Fruit fly (Drosophila melanogaster) whole organism, adult: ENCODE data around the gene RpL3.

Experiments used
- CG11617 ChIP-seq: fragments of 200-800 bp; sonication (Bioruptor generic); optimal IDR thresholded peaks from 2 replicates; lab custom pipeline; 2017; ENCODE audit warnings: mild to moderate bottlenecking, missing biosample characterization, missing genetic modification reagents, missing genetic modification characterization
- CG12768 ChIP-seq: fragments of 200-800 bp; sonication (Bioruptor generic); optimal IDR thresholded peaks from 2 replicates; lab custom pipeline; 2017; ENCODE audit warnings: missing biosample characterization, missing genetic modification characterization, mild to moderate bottlenecking, moderate library complexity, missing genetic modification reagents
- CG14711 ChIP-seq: fragments of 200-800 bp; sonication (Bioruptor generic); optimal IDR thresholded peaks from 2 replicates; lab custom pipeline; 2018; ENCODE audit warnings: missing biosample characterization, mild to moderate bottlenecking, missing genetic modification characterization, moderate library complexity
- CG1620 ChIP-seq: fragments of 200-800 bp; sonication (Bioruptor generic); optimal IDR thresholded peaks from 2 replicates; lab custom pipeline; 2016; ENCODE audit warnings: missing biosample characterization, missing genetic modification characterization
- CG33017 ChIP-seq: fragments of 200-800 bp; sonication (Bioruptor generic); optimal IDR thresholded peaks from 2 replicates; lab custom pipeline; 2018; ENCODE audit warnings: missing biosample characterization, mild to moderate bottlenecking, missing genetic modification characterization, moderate library complexity
- CG5204 ChIP-seq: fragments of 200-800 bp; sonication (Bioruptor generic); optimal IDR thresholded peaks from 2 replicates; lab custom pipeline; 2016; ENCODE audit warnings: missing biosample characterization, missing genetic modification characterization
- CG7045 ChIP-seq: fragments of 200-800 bp; sonication (Bioruptor generic); optimal IDR thresholded peaks from 2 replicates; lab custom pipeline; 2017; ENCODE audit warnings: missing biosample characterization, mild to moderate bottlenecking, missing genetic modification characterization
- CG7101 ChIP-seq: fragments of 200-800 bp; sonication (Bioruptor generic); optimal IDR thresholded peaks from 2 replicates; lab custom pipeline; 2018; ENCODE audit warnings: missing biosample characterization, mild to moderate bottlenecking, missing genetic modification characterization, moderate library complexity
- Clk ChIP-seq: fragments of 200-800 bp; sonication (Bioruptor generic); optimal IDR thresholded peaks from 2 replicates; lab custom pipeline; 2017; ENCODE audit warnings: missing biosample characterization, missing genetic modification characterization
- Crg-1 ChIP-seq: fragments of 200-800 bp; sonication (Bioruptor generic); optimal IDR thresholded peaks from 2 replicates; lab custom pipeline; 2016; ENCODE audit warnings: missing biosample characterization, missing genetic modification characterization
- Hr96 ChIP-seq: fragments of 200-800 bp; sonication (Bioruptor generic); optimal IDR thresholded peaks from 2 replicates; lab custom pipeline; 2016; ENCODE audit warnings: missing biosample characterization, missing genetic modification characterization
- Mnt ChIP-seq: fragments of 200-800 bp; sonication (Bioruptor generic); optimal IDR thresholded peaks from 2 replicates; lab custom pipeline; 2016; ENCODE audit warnings: missing biosample characterization, mild to moderate bottlenecking, missing genetic modification characterization
- bab1 ChIP-seq: fragments of 200-800 bp; sonication (Bioruptor generic); optimal IDR thresholded peaks from 3 replicates; lab custom pipeline; 2019; ENCODE audit warnings: missing biosample characterization, mild to moderate bottlenecking, missing genetic modification characterization, moderate library complexity
- cic ChIP-seq: fragments of 200-800 bp; sonication (Bioruptor generic); optimal IDR thresholded peaks from 2 replicates; lab custom pipeline; 2017; ENCODE audit warnings: missing biosample characterization, mild to moderate bottlenecking, missing genetic modification characterization, moderate library complexity
- cnc ChIP-seq, 2 experiments: fragments of >200 bp; optimal IDR thresholded peaks; 2 replicates each; lab custom pipeline; 2017
- kay ChIP-seq: fragments of 200-800 bp; sonication (Bioruptor generic); peaks from one replicate; lab custom pipeline; 2016; ENCODE audit warnings: missing biosample characterization, missing genetic modification characterization, borderline replicate concordance
- ovo ChIP-seq: fragments of 200-800 bp; sonication (Bioruptor generic); optimal IDR thresholded peaks from 2 replicates; lab custom pipeline; 2016; ENCODE audit warnings: missing biosample characterization, missing genetic modification characterization
- pad ChIP-seq: fragments of 200-800 bp; sonication (Bioruptor generic); optimal IDR thresholded peaks from 3 replicates; lab custom pipeline; 2017; ENCODE audit warnings: missing biosample characterization, missing genetic modification characterization, mild to moderate bottlenecking, moderate library complexity, missing genetic modification reagents
- tj ChIP-seq: fragments of 200-800 bp; sonication (Bioruptor generic); optimal IDR thresholded peaks from 3 replicates; lab custom pipeline; 2017; ENCODE audit warnings: missing biosample characterization, mild to moderate bottlenecking, missing genetic modification characterization, moderate library complexity
- toe ChIP-seq: fragments of 200-800 bp; sonication (Bioruptor generic); optimal IDR thresholded peaks from 2 replicates; lab custom pipeline; 2016; ENCODE audit warnings: missing biosample characterization, missing genetic modification characterization

The RpL3 gene

DNA sequence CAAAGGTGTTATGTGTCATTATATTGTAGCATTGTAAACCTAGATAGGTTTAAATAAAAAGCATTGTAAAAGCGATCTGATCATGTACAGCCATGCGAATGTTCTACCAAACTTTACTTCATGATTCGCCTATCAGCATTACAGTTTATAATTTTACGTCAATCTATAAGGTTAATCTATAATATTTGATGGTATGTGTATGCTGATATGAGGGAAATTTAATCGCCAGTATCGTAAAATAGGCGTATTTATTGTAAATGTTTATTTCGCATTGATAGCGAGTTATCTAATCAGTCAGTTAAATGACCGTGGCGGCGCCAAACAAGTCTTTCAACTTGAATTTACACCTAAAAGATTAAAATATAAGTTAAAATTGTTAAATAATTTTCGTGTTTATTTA lies 44.1 kb upstream of the RpL3 start:
- no peak for TF ChIP-seq ovo
- no peak for TF ChIP-seq CG1620
- no peak for TF ChIP-seq CG33017 (tag; lab: Kevin White, UChicago)
- no peak for TF ChIP-seq kay (GFP tag; lab: Kevin White, UChicago)
- no peak for TF ChIP-seq CG14711 (tag; lab: Kevin White, UChicago)
- no peak for TF ChIP-seq toe (GFP tag; lab: Kevin White, UChicago)
- TF ChIP-seq cic (GFP tag; lab: Kevin White, UChicago): no peak
- TF ChIP-seq CG11617 (GFP tag; lab: Kevin White, UChicago): no peak

dm6 chr3R:11178300-11178699 lies 43.4 kb upstream of the RpL3 start:
- TF ChIP-seq CG33017 (tag; lab: Kevin White, UChicago) (peak; percentile 33), tj (GFP tag; lab: Kevin White, UChicago) (no peak), CG7101 (peak; percentile 53), CG5204 (GFP tag; lab: Kevin White, UChicago) (peak; percentile 12), kay (GFP tag; lab: Kevin White, UChicago) (peak; percentile 59), Mnt (peak; percentile 2), CG14711 (tag; lab: Kevin White, UChicago) (peak; percentile 36), cnc (optimal IDR thresholded peaks at IDR 0.05; lab: Kevin White, UChicago) (no peak), CG7045 (GFP tag; lab: Kevin White, UChicago) (peak; percentile 49), cic (GFP tag; lab: Kevin White, UChicago) (peak; percentile 60), CG11617 (GFP tag; lab: Kevin White, UChicago) (peak; percentile 9), CG12768 (GFP tag; lab: Kevin White, UChicago) (peak; percentile 66), pad (GFP tag; lab: Kevin White, UChicago) (no peak)

DNA sequence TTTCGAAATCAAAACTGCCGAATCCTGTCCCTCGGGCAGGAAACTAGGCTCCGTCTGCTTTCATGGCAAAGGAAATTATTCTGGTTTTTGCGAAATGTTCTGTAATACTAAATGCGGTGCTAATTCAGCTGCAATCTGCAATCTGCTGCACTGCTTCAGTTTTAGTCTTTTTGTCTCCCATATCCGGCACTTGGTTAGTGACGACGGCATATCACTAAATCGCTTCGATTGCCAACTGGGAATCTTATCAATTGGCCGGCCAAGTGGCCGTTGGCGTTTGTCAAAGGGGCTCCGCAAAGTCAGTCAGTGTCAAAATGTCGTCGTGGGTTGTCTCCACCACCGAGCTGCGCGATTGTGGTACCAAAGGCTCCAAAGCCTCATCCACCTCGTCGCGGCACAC lies 25.9 kb upstream of the RpL3 start, which contains the start of gene CG18577:
CG18577 (plus strand) TSS at position 301 of the 400 bp plus-strand sequence.
- TF ChIP-seq Hr96 (no peak), cic (GFP tag; lab: Kevin White, UChicago) (peak; percentile 80)

DNA sequence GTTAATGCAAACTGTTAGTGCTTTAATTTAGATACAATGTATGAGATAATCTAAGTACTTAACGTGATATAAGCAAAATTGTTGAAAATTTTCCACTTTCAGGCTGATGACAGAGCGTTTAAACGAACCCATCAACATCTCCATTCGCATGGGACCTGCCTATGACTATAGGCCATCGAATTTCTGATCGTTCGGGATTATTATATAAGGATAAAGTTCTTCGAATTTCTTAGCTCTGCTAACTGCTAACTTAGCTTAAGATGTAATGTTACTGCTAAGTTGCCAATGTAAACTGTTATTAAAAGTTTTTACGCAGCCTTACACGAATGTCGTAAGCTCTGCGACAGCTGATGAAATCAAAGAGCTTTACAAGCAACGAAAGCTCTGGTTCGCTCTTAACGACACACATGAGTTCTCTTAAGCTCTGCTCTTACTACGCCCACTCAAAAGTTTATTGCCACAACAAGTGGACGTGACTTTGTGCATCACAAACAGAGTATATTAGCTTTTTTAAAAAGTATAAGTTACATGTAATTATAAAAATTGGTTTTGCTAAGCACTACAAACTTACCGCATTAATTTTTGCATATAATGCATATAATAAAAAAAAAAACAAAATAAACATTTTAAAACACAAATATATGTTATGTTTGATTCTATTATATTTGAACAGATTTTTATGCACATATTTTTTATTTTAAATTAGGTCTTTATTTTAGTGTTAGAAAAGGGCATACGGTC lies 24.9 kb upstream of the RpL3 start:
- TF ChIP-seq toe (GFP tag; lab: Kevin White, UChicago) (peak; percentile 83), CG14711 (tag; lab: Kevin White, UChicago) (peak; percentile 96), cnc (optimal IDR thresholded peaks at IDR 0.05; lab: Kevin White, UChicago) (no peak), tj (GFP tag; lab: Kevin White, UChicago) (peak; percentile 89), Clk (peak; percentile 98), CG1620 (peak; percentile 84), Hr96 (peak; percentile 89), ovo (peak; percentile 88), kay (GFP tag; lab: Kevin White, UChicago) (peak; percentile 96), CG7045 (GFP tag; lab: Kevin White, UChicago) (peak; percentile 100), CG11617 (GFP tag; lab: Kevin White, UChicago) (peak; percentile 98), CG7101 (peak; percentile 98), cic (GFP tag; lab: Kevin White, UChicago) (peak; percentile 98), CG33017 (tag; lab: Kevin White, UChicago) (peak; percentile 97), CG12768 (GFP tag; lab: Kevin White, UChicago) (peak; percentile 99), bab1 (peak; percentile 95), Crg-1 (GFP tag; lab: Kevin White, UChicago) (peak; percentile 80), pad (GFP tag; lab: Kevin White, UChicago) (peak; percentile 93), CG5204 (GFP tag; lab: Kevin White, UChicago) (peak; percentile 94), Mnt (no peak)

DNA sequence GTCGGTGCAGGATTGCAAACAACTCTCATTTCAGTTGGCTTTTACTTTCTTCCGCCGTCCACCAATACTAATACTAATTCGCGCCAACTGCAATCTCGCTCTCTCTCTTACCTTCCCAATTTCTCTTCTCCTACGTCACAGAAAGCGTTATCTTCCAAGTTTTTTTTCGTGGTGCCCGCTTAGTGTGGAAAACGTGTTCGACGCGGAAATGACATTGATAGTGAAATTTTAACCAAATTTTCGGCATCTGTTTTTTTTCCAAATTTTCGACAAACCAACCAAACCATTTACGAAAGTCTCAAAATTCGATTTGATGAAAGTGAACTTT lies 24.3 kb upstream of the RpL3 start, which contains the start of gene cu:
cu (plus strand) TSS at position 204 of the 328 bp plus-strand sequence.
- TF ChIP-seq kay (GFP tag; lab: Kevin White, UChicago) (no peak), Mnt (peak; percentile 83), Hr96 (no peak)

DNA sequence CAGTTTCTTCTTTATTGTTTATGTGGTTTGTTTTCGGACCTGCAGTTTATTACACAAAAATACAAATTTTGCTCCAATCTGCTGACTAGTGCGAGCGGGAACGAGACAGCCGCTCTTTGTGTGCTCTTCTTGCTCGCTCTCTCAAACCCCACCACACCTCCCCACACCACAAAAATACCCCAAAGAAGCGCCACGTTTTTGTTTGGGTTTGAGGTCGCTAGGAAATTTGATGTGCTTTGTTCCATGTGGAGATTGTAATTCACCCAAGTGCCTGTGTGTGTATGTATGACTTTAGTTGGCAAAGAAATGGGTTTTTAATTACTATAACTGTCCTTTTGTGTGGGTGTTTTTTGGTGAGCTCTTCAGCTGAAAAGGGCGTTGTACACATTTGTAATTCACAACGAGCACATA lies 23.6 kb upstream of the RpL3 start:
- peak; percentile 50 for TF ChIP-seq pad (GFP tag; lab: Kevin White, UChicago)
- peak; percentile 9 for TF ChIP-seq CG7045 (GFP tag; lab: Kevin White, UChicago)
- peak; percentile 95 for TF ChIP-seq Mnt
- TF ChIP-seq Hr96: no peak
- peak; percentile 68 for TF ChIP-seq kay (GFP tag; lab: Kevin White, UChicago)
- no peak for TF ChIP-seq Clk
- no peak for TF ChIP-seq CG1620
- no peak for TF ChIP-seq ovo
- TF ChIP-seq cnc (optimal IDR thresholded peaks at IDR 0.05; lab: Kevin White, UChicago): no peak
- peak; percentile 55 for TF ChIP-seq bab1
- peak; percentile 81 for TF ChIP-seq tj (GFP tag; lab: Kevin White, UChicago)
- no peak for TF ChIP-seq CG12768 (GFP tag; lab: Kevin White, UChicago)
- peak; percentile 92 for TF ChIP-seq cic (GFP tag; lab: Kevin White, UChicago)
- no peak for TF ChIP-seq CG14711 (tag; lab: Kevin White, UChicago)
